Fruit fly (Drosophila melanogaster) whole organism, adult: ENCODE data around the gene nAChRbeta1.

Experiments used
- CG11617 ChIP-seq: fragments of 200-800 bp; sonication (Bioruptor generic); optimal IDR thresholded peaks from 2 replicates; lab custom pipeline; 2017; ENCODE audit warnings: mild to moderate bottlenecking, missing biosample characterization, missing genetic modification reagents, missing genetic modification characterization
- CG12768 ChIP-seq: fragments of 200-800 bp; sonication (Bioruptor generic); optimal IDR thresholded peaks from 2 replicates; lab custom pipeline; 2017; ENCODE audit warnings: missing biosample characterization, missing genetic modification characterization, mild to moderate bottlenecking, moderate library complexity, missing genetic modification reagents
- CG14711 ChIP-seq: fragments of 200-800 bp; sonication (Bioruptor generic); optimal IDR thresholded peaks from 2 replicates; lab custom pipeline; 2018; ENCODE audit warnings: missing biosample characterization, mild to moderate bottlenecking, missing genetic modification characterization, moderate library complexity
- CG1620 ChIP-seq: fragments of 200-800 bp; sonication (Bioruptor generic); optimal IDR thresholded peaks from 2 replicates; lab custom pipeline; 2016; ENCODE audit warnings: missing biosample characterization, missing genetic modification characterization
- CG33017 ChIP-seq: fragments of 200-800 bp; sonication (Bioruptor generic); optimal IDR thresholded peaks from 2 replicates; lab custom pipeline; 2018; ENCODE audit warnings: missing biosample characterization, mild to moderate bottlenecking, missing genetic modification characterization, moderate library complexity
- CG5204 ChIP-seq: fragments of 200-800 bp; sonication (Bioruptor generic); optimal IDR thresholded peaks from 2 replicates; lab custom pipeline; 2016; ENCODE audit warnings: missing biosample characterization, missing genetic modification characterization
- CG7045 ChIP-seq: fragments of 200-800 bp; sonication (Bioruptor generic); optimal IDR thresholded peaks from 2 replicates; lab custom pipeline; 2017; ENCODE audit warnings: missing biosample characterization, mild to moderate bottlenecking, missing genetic modification characterization
- CG7101 ChIP-seq: fragments of 200-800 bp; sonication (Bioruptor generic); optimal IDR thresholded peaks from 2 replicates; lab custom pipeline; 2018; ENCODE audit warnings: missing biosample characterization, mild to moderate bottlenecking, missing genetic modification characterization, moderate library complexity
- Clk ChIP-seq: fragments of 200-800 bp; sonication (Bioruptor generic); optimal IDR thresholded peaks from 2 replicates; lab custom pipeline; 2017; ENCODE audit warnings: missing biosample characterization, missing genetic modification characterization
- Crg-1 ChIP-seq: fragments of 200-800 bp; sonication (Bioruptor generic); optimal IDR thresholded peaks from 2 replicates; lab custom pipeline; 2016; ENCODE audit warnings: missing biosample characterization, missing genetic modification characterization
- Hr96 ChIP-seq: fragments of 200-800 bp; sonication (Bioruptor generic); optimal IDR thresholded peaks from 2 replicates; lab custom pipeline; 2016; ENCODE audit warnings: missing biosample characterization, missing genetic modification characterization
- Mnt ChIP-seq: fragments of 200-800 bp; sonication (Bioruptor generic); optimal IDR thresholded peaks from 2 replicates; lab custom pipeline; 2016; ENCODE audit warnings: missing biosample characterization, mild to moderate bottlenecking, missing genetic modification characterization
- bab1 ChIP-seq: fragments of 200-800 bp; sonication (Bioruptor generic); optimal IDR thresholded peaks from 3 replicates; lab custom pipeline; 2019; ENCODE audit warnings: missing biosample characterization, mild to moderate bottlenecking, missing genetic modification characterization, moderate library complexity
- cic ChIP-seq: fragments of 200-800 bp; sonication (Bioruptor generic); optimal IDR thresholded peaks from 2 replicates; lab custom pipeline; 2017; ENCODE audit warnings: missing biosample characterization, mild to moderate bottlenecking, missing genetic modification characterization, moderate library complexity
- cnc ChIP-seq, 2 experiments: fragments of >200 bp; optimal IDR thresholded peaks; 2 replicates each; lab custom pipeline; 2017
- kay ChIP-seq: fragments of 200-800 bp; sonication (Bioruptor generic); peaks from one replicate; lab custom pipeline; 2016; ENCODE audit warnings: missing biosample characterization, missing genetic modification characterization, borderline replicate concordance
- ovo ChIP-seq: fragments of 200-800 bp; sonication (Bioruptor generic); optimal IDR thresholded peaks from 2 replicates; lab custom pipeline; 2016; ENCODE audit warnings: missing biosample characterization, missing genetic modification characterization
- pad ChIP-seq: fragments of 200-800 bp; sonication (Bioruptor generic); optimal IDR thresholded peaks from 3 replicates; lab custom pipeline; 2017; ENCODE audit warnings: missing biosample characterization, missing genetic modification characterization, mild to moderate bottlenecking, moderate library complexity, missing genetic modification reagents
- tj ChIP-seq: fragments of 200-800 bp; sonication (Bioruptor generic); optimal IDR thresholded peaks from 3 replicates; lab custom pipeline; 2017; ENCODE audit warnings: missing biosample characterization, mild to moderate bottlenecking, missing genetic modification characterization, moderate library complexity
- toe ChIP-seq: fragments of 200-800 bp; sonication (Bioruptor generic); optimal IDR thresholded peaks from 2 replicates; lab custom pipeline; 2016; ENCODE audit warnings: missing biosample characterization, missing genetic modification characterization

nAChRbeta1 gene

dm6 chr3L:4461454-4462045, 32.4 kb downstream of the nAChRbeta1 start, which contains the start of gene CG15023:
TSS of gene CG15023 (minus strand) at chr3L:4461504.
- TF ChIP-seq CG5204 (GFP tag; lab: Kevin White, UChicago), result no peak
- no peak for TF ChIP-seq Mnt
- no peak for TF ChIP-seq bab1 (GFP tag; lab: Kevin White, UChicago)
- no peak for TF ChIP-seq CG12768 (GFP tag; lab: Kevin White, UChicago)
- TF ChIP-seq CG11617 (GFP tag; lab: Kevin White, UChicago), result no peak
- TF ChIP-seq CG7101 (tag; lab: Kevin White, UChicago), result no peak
- no peak for TF ChIP-seq Hr96 (GFP tag; lab: Kevin White, UChicago)
- no peak for TF ChIP-seq cnc (optimal IDR thresholded peaks at IDR 0.05; lab: Kevin White, UChicago)
- no peak for TF ChIP-seq toe
- TF ChIP-seq CG33017 (tag; lab: Kevin White, UChicago), result no peak
- no peak for TF ChIP-seq Crg-1

- no peak for TF ChIP-seq CG33017 (tag; lab: Kevin White, UChicago)
- TF ChIP-seq pad (GFP tag; lab: Kevin White, UChicago), result no peak
- no peak for TF ChIP-seq CG11617 (GFP tag; lab: Kevin White, UChicago)
- no peak for TF ChIP-seq CG7045
- TF ChIP-seq Crg-1, result no peak
- no peak for TF ChIP-seq CG12768 (GFP tag; lab: Kevin White, UChicago)
- TF ChIP-seq kay (GFP tag; lab: Kevin White, UChicago), result no peak
- no peak for TF ChIP-seq Hr96 (GFP tag; lab: Kevin White, UChicago)
- TF ChIP-seq CG1620 (GFP tag; lab: Kevin White, UChicago), result no peak
- TF ChIP-seq Mnt, result no peak
- TF ChIP-seq cnc (optimal IDR thresholded peaks at IDR 0.05; lab: Kevin White, UChicago), result no peak
- TF ChIP-seq bab1 (GFP tag; lab: Kevin White, UChicago), result no peak
- TF ChIP-seq cic (GFP tag; lab: Kevin White, UChicago), result no peak
- no peak for TF ChIP-seq tj (GFP tag; lab: Kevin White, UChicago)
- no peak for TF ChIP-seq CG5204 (GFP tag; lab: Kevin White, UChicago)
- no peak for TF ChIP-seq ovo (GFP tag; lab: Kevin White, UChicago)
- TF ChIP-seq Clk (GFP tag; lab: Kevin White, UChicago), result no peak
Observed at dm6 chr3L:4463773-4464301, 34.7 kb downstream of the nAChRbeta1 start, which contains the start of gene CG15024. TSS of gene CG15024 (minus strand) at chr3L:4463823.

- TF ChIP-seq CG14711 (tag; lab: Kevin White, UChicago) (no peak), ovo (GFP tag; lab: Kevin White, UChicago) (no peak), bab1 (GFP tag; lab: Kevin White, UChicago) (no peak), CG11617 (GFP tag; lab: Kevin White, UChicago) (no peak), Crg-1 (no peak), tj (GFP tag; lab: Kevin White, UChicago) (no peak), Clk (GFP tag; lab: Kevin White, UChicago) (no peak), kay (GFP tag; lab: Kevin White, UChicago) (no peak), pad (GFP tag; lab: Kevin White, UChicago) (no peak), CG12768 (GFP tag; lab: Kevin White, UChicago) (no peak), CG7045 (no peak), CG1620 (GFP tag; lab: Kevin White, UChicago) (no peak), CG5204 (GFP tag; lab: Kevin White, UChicago) (no peak), toe (no peak), cic (GFP tag; lab: Kevin White, UChicago) (no peak), cnc (optimal IDR thresholded peaks at IDR 0.05; lab: Kevin White, UChicago) (no peak), CG7101 (tag; lab: Kevin White, UChicago) (no peak), Hr96 (GFP tag; lab: Kevin White, UChicago) (no peak)
Observed at dm6 chr3L:4466530-4466929, 37.4 kb downstream of the nAChRbeta1 start, which contains the start of gene CG32241. TSS of gene CG32241 (minus strand) at chr3L:4466630.

- TF ChIP-seq kay (GFP tag; lab: Kevin White, UChicago) (peak; percentile 33), CG14711 (tag; lab: Kevin White, UChicago) (no peak)
Observed at dm6 chr3L:4469701-4470100, 40.6 kb downstream of the nAChRbeta1 start, which contains the start of gene CG32249. TSS of gene CG32249 (plus strand) at chr3L:4470001.

dm6 chr3L:4471449-4471848, 42.3 kb downstream of the nAChRbeta1 start, which contains the start of gene CG32248:
TSS of gene CG32248 (plus strand) at chr3L:4471749.
- TF ChIP-seq kay (GFP tag; lab: Kevin White, UChicago) (no peak), CG1620 (GFP tag; lab: Kevin White, UChicago) (no peak), cic (GFP tag; lab: Kevin White, UChicago) (no peak), cnc (optimal IDR thresholded peaks at IDR 0.05; lab: Kevin White, UChicago) (no peak), CG5204 (GFP tag; lab: Kevin White, UChicago) (no peak), ovo (GFP tag; lab: Kevin White, UChicago) (no peak), CG12768 (GFP tag; lab: Kevin White, UChicago) (no peak), Clk (GFP tag; lab: Kevin White, UChicago) (no peak), Crg-1 (no peak), pad (GFP tag; lab: Kevin White, UChicago) (no peak), CG14711 (tag; lab: Kevin White, UChicago) (no peak)

- TF ChIP-seq Clk (GFP tag; lab: Kevin White, UChicago), result no peak
- no peak for TF ChIP-seq CG7101 (tag; lab: Kevin White, UChicago)
- no peak for TF ChIP-seq Crg-1
- no peak for TF ChIP-seq toe
- TF ChIP-seq CG1620 (GFP tag; lab: Kevin White, UChicago), result no peak
- no peak for TF ChIP-seq CG12768 (GFP tag; lab: Kevin White, UChicago)
- no peak for TF ChIP-seq CG14711 (tag; lab: Kevin White, UChicago)
- no peak for TF ChIP-seq CG5204 (GFP tag; lab: Kevin White, UChicago)
- TF ChIP-seq bab1 (GFP tag; lab: Kevin White, UChicago), result no peak
- no peak for TF ChIP-seq tj (GFP tag; lab: Kevin White, UChicago)
- no peak for TF ChIP-seq kay (GFP tag; lab: Kevin White, UChicago)
- TF ChIP-seq cnc (optimal IDR thresholded peaks at IDR 0.05; lab: Kevin White, UChicago), result no peak
- no peak for TF ChIP-seq pad (GFP tag; lab: Kevin White, UChicago)
- TF ChIP-seq Mnt, result no peak
- no peak for TF ChIP-seq ovo (GFP tag; lab: Kevin White, UChicago)
- TF ChIP-seq Hr96 (GFP tag; lab: Kevin White, UChicago), result no peak
- no peak for TF ChIP-seq cic (GFP tag; lab: Kevin White, UChicago)
Observed at dm6 chr3L:4472768-4473167, 43.6 kb downstream of the nAChRbeta1 start, which contains the start of gene CG11349. TSS of gene CG11349 (plus strand) at chr3L:4473068.
